Fruit fly (Drosophila melanogaster): Measurements from ENCODE around the gene eIF3a.

The eIF3a gene

DNA sequence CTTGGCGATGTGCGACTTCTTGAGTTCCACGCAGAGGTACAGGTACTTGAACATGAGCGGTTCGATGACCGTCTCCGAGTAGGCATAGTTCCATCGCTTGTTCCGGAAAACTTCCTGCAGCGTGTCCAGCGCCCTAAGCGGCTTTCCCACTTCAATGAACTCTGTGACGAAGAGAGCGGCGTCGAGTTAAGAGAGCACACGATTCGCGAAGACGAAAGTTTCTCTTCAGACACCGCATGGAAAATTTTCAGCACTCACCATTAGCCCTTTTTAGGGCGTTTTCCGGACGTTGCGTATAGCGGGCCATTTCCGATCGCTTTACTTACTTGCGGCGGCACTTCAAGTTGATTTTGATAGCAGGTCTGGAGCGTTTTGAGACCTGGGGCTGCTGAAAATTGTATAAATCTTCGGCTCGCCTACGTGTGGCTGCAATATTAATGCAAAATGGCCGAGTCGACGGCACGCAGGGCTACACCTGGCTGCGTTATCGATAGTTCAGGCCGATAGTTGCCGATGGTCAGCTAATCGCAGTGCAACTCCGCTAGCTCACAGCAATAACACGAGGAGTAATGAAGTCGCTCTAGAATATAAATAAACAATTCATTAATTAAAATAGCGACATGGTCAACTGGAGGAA lies at the start of gene eIF3a, which contains the start of gene CG1074 (continued):
- peak; percentile 60 for TF ChIP-seq toy (GFP tag; IDR thresholded peaks at IDR 0.05)
- TF ChIP-seq CG13424 (tag; optimal IDR thresholded peaks at IDR 0.05): peak; percentile 40
- peak; percentile 50; the same call in 1 of the 2 replicates for TF ChIP-seq CG17328 (GFP tag; IDR thresholded peaks at IDR 0.05)
- peak; percentile 63; the same call in 1 of the 2 replicates for TF ChIP-seq CG11085 (GFP tag; IDR thresholded peaks at IDR 0.05)
- TF ChIP-seq cg (GFP tag; optimal IDR thresholded peaks at IDR 0.05): peak; percentile 9
- peak; percentile 30 for TF ChIP-seq az2 (GFP tag; optimal IDR thresholded peaks at IDR 0.05)
- peak; percentile 29 for TF ChIP-seq CG10209 (GFP tag; optimal IDR thresholded peaks at IDR 0.05)
- peak; percentile 92 for TF ChIP-seq HLHmδ (GFP tag; optimal IDR thresholded peaks at IDR 0.05)
- peak; percentile 62 for TF ChIP-seq ewg (GFP tag; optimal IDR thresholded peaks at IDR 0.05)
- peak; percentile 71 for TF ChIP-seq Deaf1 (tag; optimal IDR thresholded peaks at IDR 0.05)
- peak in 1 of 2 experiments; percentile 14 for TF ChIP-seq Eip74EF (GFP tag; optimal IDR thresholded peaks at IDR 0.05)
- no peak for TF ChIP-seq sens-2 (GFP tag; IDR thresholded peaks at IDR 0.05)
- peak; percentile 70 for TF ChIP-seq NC2β (GFP tag; optimal IDR thresholded peaks at IDR 0.05)
- TF ChIP-seq CG2678 (tag; optimal IDR thresholded peaks at IDR 0.05): no peak
- peak; percentile 72 for TF ChIP-seq pfk (GFP tag; optimal IDR thresholded peaks at IDR 0.05)
- TF ChIP-seq nmo (GFP tag; optimal IDR thresholded peaks at IDR 0.05): peak; percentile 77
- no peak for TF ChIP-seq peb (GFP tag; IDR thresholded peaks at IDR 0.05)
- peak; percentile 67 for TF ChIP-seq CG11696 (GFP tag; IDR thresholded peaks at IDR 0.05)
- TF ChIP-seq ato (GFP tag; IDR thresholded peaks at IDR 0.05; ENCODE audit: partially characterized antibody): peak; percentile 98
- no peak for TF ChIP-seq CG2889 (GFP tag; IDR thresholded peaks at IDR 0.05)
- TF ChIP-seq Ets97D (GFP tag; optimal IDR thresholded peaks at IDR 0.05): peak; percentile 97
- TF ChIP-seq C15 (GFP tag; IDR thresholded peaks at IDR 0.05): 0 out of 3 replicates have a peak, but pooled peaks have one; percentile 40
- TF ChIP-seq CG2116 (GFP tag; optimal IDR thresholded peaks at IDR 0.05): peak; percentile 100
- peak; percentile 75 for TF ChIP-seq gro (GFP tag; optimal IDR thresholded peaks at IDR 0.05)
- no peak for TF ChIP-seq CG12769 (tag; optimal IDR thresholded peaks at IDR 0.05)
- peak; percentile 19 for TF ChIP-seq fd3F (GFP tag; optimal IDR thresholded peaks at IDR 0.05)
- TF ChIP-seq D19A (tag; optimal IDR thresholded peaks at IDR 0.05): no peak
- TF ChIP-seq HmgD (GFP tag; optimal IDR thresholded peaks at IDR 0.05): peak; percentile 80
- TF ChIP-seq trem (tag; optimal IDR thresholded peaks at IDR 0.05): peak; percentile 83
- peak; percentile 91 for TF ChIP-seq CG1603 (tag; optimal IDR thresholded peaks at IDR 0.05)
- TF ChIP-seq hth (optimal IDR thresholded peaks at IDR 0.05): no peak
- TF ChIP-seq schlank (tag; optimal IDR thresholded peaks at IDR 0.05): peak; percentile 60
- TF ChIP-seq D (optimal IDR thresholded peaks at IDR 0.05): no peak
- TF ChIP-seq D (GFP tag; optimal IDR thresholded peaks at IDR 0.05): no peak
- peak; percentile 65 for TF ChIP-seq wek (GFP tag; optimal IDR thresholded peaks at IDR 0.05)
- peak; percentile 99 for TF ChIP-seq Bgb (GFP tag; IDR thresholded peaks at IDR 0.05; ENCODE audit: partially characterized antibody)
- TF ChIP-seq TFAM (GFP tag; optimal IDR thresholded peaks at IDR 0.05): no peak
- TF ChIP-seq Adf1 (GFP tag; IDR thresholded peaks at IDR 0.05): peak; percentile 52
- TF ChIP-seq CG17361 (GFP tag; IDR thresholded peaks at IDR 0.05): peak; percentile 59; the same call in 2 of the 3 replicates
- TF ChIP-seq Xbp1 (GFP tag; optimal IDR thresholded peaks at IDR 0.05): peak; percentile 65
- TF ChIP-seq CG1529 (GFP tag; optimal IDR thresholded peaks at IDR 0.05): no peak
- peak; percentile 56 for TF ChIP-seq CG4282 (GFP tag; optimal IDR thresholded peaks at IDR 0.05)
- TF ChIP-seq CG31388 (GFP tag; optimal IDR thresholded peaks at IDR 0.05): no peak
- TF ChIP-seq cwo (GFP tag; optimal IDR thresholded peaks at IDR 0.05): peak; percentile 30
- no peak for TF ChIP-seq CG6654 (GFP tag; optimal IDR thresholded peaks at IDR 0.05)
- TF ChIP-seq Dek (tag; optimal IDR thresholded peaks at IDR 0.05): no peak
- peak; percentile 55; the same call in 1 of the 2 replicates for TF ChIP-seq stc (GFP tag; IDR thresholded peaks at IDR 0.05)
- TF ChIP-seq kah (GFP tag; optimal IDR thresholded peaks at IDR 0.05): peak; percentile 51
- peak; percentile 55 for TF ChIP-seq vfl (GFP tag; optimal IDR thresholded peaks at IDR 0.05)
- peak; percentile 66 for TF ChIP-seq Atf6 (GFP tag; IDR thresholded peaks at IDR 0.05)

All from whole organism, embryonic.